Worm (Caenorhabditis elegans) whole organism, L3 larva: ENCODE results near the gene srw-138.

Source experiments
- R02D3.7 ChIP-seq: fragments of 150-350 bp; optimal IDR thresholded peaks from 2 replicates; lab custom pipeline; 2014; ENCODE audit warnings: missing biosample characterization, missing genetic modification characterization
- aly-2 ChIP-seq: fragments of 150-350 bp; optimal IDR thresholded peaks from 2 replicates; lab custom pipeline; 2014; ENCODE audit warnings: missing biosample characterization, missing genetic modification characterization
- ama-1 ChIP-seq: fragments of 150-350 bp; optimal IDR thresholded peaks from 2 replicates; lab custom pipeline; 2018
- egl-27 ChIP-seq: sonication (generic microtip); optimal IDR thresholded peaks from 4 replicates; lab custom pipeline; 2017; ENCODE audit warnings: missing biosample characterization, missing genetic modification reagents, missing genetic modification characterization
- elt-1 ChIP-seq: fragments of 150-350 bp; optimal IDR thresholded peaks from 2 replicates; lab custom pipeline; 2014; ENCODE audit warnings: missing biosample characterization, missing genetic modification characterization
- elt-3 ChIP-seq, 3 experiments: fragments of 150-350 bp in 1 of 3; sonication (generic microtip) in 2 of 3; optimal IDR thresholded peaks; 2 replicates in 2 of 3; 4 replicates in 1 of 3; lab custom pipeline; 2014 to 2017; ENCODE audit warnings: missing biosample characterization in 3 of 3, missing genetic modification characterization in 3 of 3
- nhr-12 ChIP-seq: fragments of 150-350 bp; optimal IDR thresholded peaks from 2 replicates; lab custom pipeline; 2014; ENCODE audit warnings: missing biosample characterization, missing genetic modification characterization
- nhr-237 ChIP-seq: fragments of 150-350 bp; optimal IDR thresholded peaks from 2 replicates; lab custom pipeline; 2014; ENCODE audit warnings: missing biosample characterization, missing genetic modification characterization
- nhr-76 ChIP-seq: fragments of 150-350 bp; sonication (generic microtip); optimal IDR thresholded peaks from 5 replicates; lab custom pipeline; 2014; ENCODE audit warnings: missing biosample characterization, missing genetic modification characterization
- pha-4 ChIP-seq: fragments of 150-350 bp; optimal IDR thresholded peaks from 2 replicates; lab custom pipeline; 2014; ENCODE audit warnings: missing biosample characterization, missing genetic modification reagents, missing genetic modification characterization
- unc-62 ChIP-seq: fragments of 150-350 bp; sonication (generic microtip); optimal IDR thresholded peaks from 4 replicates; lab custom pipeline; 2014; ENCODE audit warnings: missing biosample characterization, missing genetic modification reagents, missing genetic modification characterization
- ztf-11 ChIP-seq: fragments of 150-350 bp; optimal IDR thresholded peaks from 2 replicates; lab custom pipeline; 2014; ENCODE audit warnings: missing biosample characterization, missing genetic modification characterization

ce11 chrV:2913948-2914347 lies 48.9 kb downstream of the srw-138 start, which contains the start of gene srh-146:
- no peak for TF ChIP-seq R02D3.7
- TF ChIP-seq aly-2 = no peak
- TF ChIP-seq ama-1 (lab: Kevin White, UChicago) = no peak
- no peak for TF ChIP-seq pha-4 (tag; lab: Kevin White, UChicago)
- TF ChIP-seq ztf-11 (tag; lab: Kevin White, UChicago) = no peak
- TF ChIP-seq nhr-237 (tag; lab: Kevin White, UChicago) = no peak
- no peak for TF ChIP-seq elt-1 (tag; lab: Kevin White, UChicago)
- no peak for TF ChIP-seq unc-62 (GFP tag; lab: Kevin White, UChicago)
- no peak for TF ChIP-seq nhr-76
- TF ChIP-seq egl-27 (tag; lab: Kevin White, UChicago) = no peak
- TF ChIP-seq nhr-12 (tag; lab: Kevin White, UChicago) = no peak
- no peak for TF ChIP-seq elt-3 (tag; optimal IDR thresholded peaks at IDR 0.05; lab: Kevin White, UChicago)
